Worm (Caenorhabditis elegans) whole organism, late embryonic: Measurements from ENCODE around the gene C09G9.3.

Experiments used
- K09A11.1 ChIP-seq: sonication (generic microtip); optimal IDR thresholded peaks from 2 replicates; lab custom pipeline; 2017; ENCODE audit warnings: antibody characterized with exemption, mild to moderate bottlenecking, missing genetic modification characterization, missing compliant biosample characterization; ENCODE audit not compliant: insufficient read depth
- T23F11.4 ChIP-seq: fragments of 200-800 bp; sonication (Bioruptor generic); optimal IDR thresholded peaks from 2 replicates; lab custom pipeline; 2018; ENCODE audit warnings: mild to moderate bottlenecking, missing genetic modification characterization, missing compliant biosample characterization
- ama-1 ChIP-seq: fragments of 150-350 bp; optimal IDR thresholded peaks from 2 replicates; lab custom pipeline; 2014
- ceh-18 ChIP-seq: sonication (generic microtip); optimal IDR thresholded peaks from 2 replicates; lab custom pipeline; 2016; ENCODE audit warnings: missing genetic modification characterization, missing compliant biosample characterization
- ceh-19 ChIP-seq: fragments of 200-800 bp; sonication (Bioruptor generic); optimal IDR thresholded peaks from 2 replicates; lab custom pipeline; 2018; ENCODE audit warnings: mild to moderate bottlenecking, missing genetic modification characterization, missing compliant biosample characterization
- ceh-2 ChIP-seq: sonication (generic microtip); optimal IDR thresholded peaks from 2 replicates; lab custom pipeline; 2016; ENCODE audit warnings: missing genotype, missing genetic modification characterization, missing compliant biosample characterization
- ceh-22 ChIP-seq: sonication (generic microtip); optimal IDR thresholded peaks from 2 replicates; lab custom pipeline; 2017; ENCODE audit warnings: missing biosample characterization, missing genetic modification characterization
- ceh-30 ChIP-seq: fragments of 150-350 bp; optimal IDR thresholded peaks from 2 replicates; lab custom pipeline; 2014; ENCODE audit warnings: missing biosample characterization, missing genetic modification characterization
- ceh-34 ChIP-seq: sonication (generic microtip); optimal IDR thresholded peaks from 2 replicates; lab custom pipeline; 2016; ENCODE audit warnings: mild to moderate bottlenecking, missing genetic modification characterization, missing compliant biosample characterization
- ceh-48 ChIP-seq: sonication (generic microtip); optimal IDR thresholded peaks from 2 replicates; lab custom pipeline; 2016; ENCODE audit warnings: missing genetic modification characterization, inconsistent platforms, missing compliant biosample characterization
- ceh-6 ChIP-seq: fragments of 200-800 bp; sonication (Bioruptor generic); optimal IDR thresholded peaks from 2 replicates; lab custom pipeline; 2018; ENCODE audit warnings: mild to moderate bottlenecking, missing genetic modification characterization, missing compliant biosample characterization
- che-1 ChIP-seq: sonication (generic microtip); optimal IDR thresholded peaks from 2 replicates; lab custom pipeline; 2016; ENCODE audit warnings: mild to moderate bottlenecking, missing genetic modification characterization, missing compliant biosample characterization
- dmd-4 ChIP-seq: sonication (generic microtip); optimal IDR thresholded peaks from 2 replicates; lab custom pipeline; 2016; ENCODE audit warnings: borderline replicate concordance, missing genetic modification characterization, missing compliant biosample characterization
- dve-1 ChIP-seq: sonication (generic microtip); optimal IDR thresholded peaks from 2 replicates; lab custom pipeline; 2017; ENCODE audit warnings: antibody characterized with exemption, mild to moderate bottlenecking, missing genetic modification characterization, missing compliant biosample characterization
- elt-2 ChIP-seq: sonication (generic microtip); optimal IDR thresholded peaks from 2 replicates; lab custom pipeline; 2016; ENCODE audit warnings: missing genetic modification reagents, missing genetic modification characterization, missing compliant biosample characterization
- elt-4 ChIP-seq: sonication (generic microtip); optimal IDR thresholded peaks from 2 replicates; lab custom pipeline; 2016; ENCODE audit warnings: missing genetic modification characterization, missing compliant biosample characterization
- ets-4 ChIP-seq: sonication (generic microtip); optimal IDR thresholded peaks from 2 replicates; lab custom pipeline; 2016; ENCODE audit warnings: missing genetic modification characterization, missing compliant biosample characterization
- fax-1 ChIP-seq: sonication (generic microtip); optimal IDR thresholded peaks from 2 replicates; lab custom pipeline; 2016; ENCODE audit warnings: missing genotype, missing genetic modification characterization, missing compliant biosample characterization
- fkh-10 ChIP-seq: fragments of 150-350 bp; optimal IDR thresholded peaks from 2 replicates; lab custom pipeline; 2014; ENCODE audit warnings: missing biosample characterization, missing genetic modification reagents, missing genetic modification characterization
- fkh-6 ChIP-seq: sonication (generic microtip); optimal IDR thresholded peaks from 2 replicates; lab custom pipeline; 2016; ENCODE audit warnings: missing genetic modification characterization, missing compliant biosample characterization
- gmeb-2 ChIP-seq: sonication (generic microtip); optimal IDR thresholded peaks from 2 replicates; lab custom pipeline; 2016; ENCODE audit warnings: missing genetic modification characterization, inconsistent platforms, missing compliant biosample characterization
- hlh-15 ChIP-seq: sonication (generic microtip); optimal IDR thresholded peaks from 2 replicates; lab custom pipeline; 2016; ENCODE audit warnings: missing genetic modification characterization, missing compliant biosample characterization
- hlh-30 ChIP-seq: sonication (generic microtip); optimal IDR thresholded peaks from 2 replicates; lab custom pipeline; 2017; ENCODE audit warnings: antibody characterized with exemption, missing genetic modification characterization, missing compliant biosample characterization; ENCODE audit not compliant: insufficient read depth
- hlh-6 ChIP-seq: sonication (generic microtip); optimal IDR thresholded peaks from 2 replicates; lab custom pipeline; 2016; ENCODE audit warnings: missing genotype, missing genetic modification characterization, missing compliant biosample characterization
- lim-6 ChIP-seq: sonication (generic microtip); optimal IDR thresholded peaks from 2 replicates; lab custom pipeline; 2016; ENCODE audit warnings: missing genetic modification characterization, missing compliant biosample characterization
- lin-11 ChIP-seq: fragments of 200-800 bp; sonication (Bioruptor generic); optimal IDR thresholded peaks from 2 replicates; lab custom pipeline; 2018; ENCODE audit warnings: mild to moderate bottlenecking, missing genetic modification characterization, missing compliant biosample characterization
- nfya-1 ChIP-seq: sonication (generic microtip); optimal IDR thresholded peaks from 2 replicates; lab custom pipeline; 2017; ENCODE audit warnings: missing genetic modification characterization, mild to moderate bottlenecking, missing compliant biosample characterization, antibody characterized with exemption, moderate library complexity
- odd-2 ChIP-seq: sonication (generic microtip); optimal IDR thresholded peaks from 2 replicates; lab custom pipeline; 2017; ENCODE audit warnings: antibody characterized with exemption, mild to moderate bottlenecking, missing genetic modification characterization, missing compliant biosample characterization
- pag-3 ChIP-seq: sonication (generic microtip); optimal IDR thresholded peaks from 2 replicates; lab custom pipeline; 2016; ENCODE audit warnings: missing compliant biosample characterization, missing genetic modification characterization, borderline replicate concordance
- pqm-1 ChIP-seq: sonication (generic microtip); optimal IDR thresholded peaks from 2 replicates; lab custom pipeline; 2016; ENCODE audit warnings: missing genetic modification characterization, missing compliant biosample characterization
- ref-2 ChIP-seq: sonication (generic microtip); optimal IDR thresholded peaks from 2 replicates; lab custom pipeline; 2016; ENCODE audit warnings: missing genetic modification characterization, missing compliant biosample characterization
- rnt-1 ChIP-seq: sonication (generic microtip); optimal IDR thresholded peaks from 2 replicates; lab custom pipeline; 2016; ENCODE audit warnings: missing genetic modification characterization, missing compliant biosample characterization
- sdc-2 ChIP-seq: sonication (generic microtip); optimal IDR thresholded peaks from 2 replicates; lab custom pipeline; 2016; ENCODE audit warnings: missing genotype, missing genetic modification characterization, missing compliant biosample characterization
- sox-2 ChIP-seq: fragments of 200-800 bp; sonication (Bioruptor generic); IDR thresholded peaks from 2 replicates; pipeline ENCODE4 v1.3.6; 2022; ENCODE audit warnings: missing genetic modification reagents, missing genetic modification characterization, missing compliant biosample characterization
- sox-4 ChIP-seq: sonication (generic microtip); optimal IDR thresholded peaks from 2 replicates; lab custom pipeline; 2017; ENCODE audit warnings: mild to moderate bottlenecking, missing genetic modification characterization, inconsistent platforms, missing compliant biosample characterization
- syd-9 ChIP-seq: sonication (generic microtip); optimal IDR thresholded peaks from 2 replicates; lab custom pipeline; 2016; ENCODE audit warnings: mild to moderate bottlenecking, missing genetic modification characterization, moderate library complexity, missing compliant biosample characterization
- unc-3 ChIP-seq, 2 experiments: fragments of 200-800 bp in 1 of 2; sonication (Bioruptor generic) in 1 of 2; sonication (generic microtip) in 1 of 2; conservative IDR thresholded peaks in 1 of 2; optimal IDR thresholded peaks in 1 of 2; 2 replicates each; pipeline versions ENCODE4 v1.3.6 to Lab custom; 2016 to 2022; ENCODE audit warnings: missing compliant biosample characterization in 2 of 2, missing genetic modification characterization in 2 of 2, missing genetic modification reagents in 1 of 2
- unc-86 ChIP-seq: sonication (generic microtip); optimal IDR thresholded peaks from 2 replicates; lab custom pipeline; 2016; ENCODE audit warnings: missing genetic modification characterization, missing compliant biosample characterization

The C09G9.3 gene

DNA sequence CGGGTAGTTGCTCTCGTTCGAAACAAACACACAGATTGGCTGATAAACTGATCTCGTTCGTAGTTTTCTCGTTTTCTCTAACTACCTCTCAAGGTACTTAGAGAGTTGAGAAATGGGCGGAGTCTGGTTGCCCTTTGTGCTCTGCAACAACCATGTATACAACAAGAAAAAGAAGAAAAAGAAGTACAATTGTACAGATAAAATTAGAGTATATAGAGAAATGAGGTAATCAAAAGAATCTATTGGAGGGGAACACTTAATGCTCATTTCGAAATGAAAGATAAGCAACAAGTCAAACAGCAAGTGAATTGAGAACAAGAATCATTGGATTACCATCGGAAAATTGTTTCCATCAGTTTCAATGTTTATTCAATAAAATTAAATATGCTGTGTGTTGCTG lies 7.5 kb downstream of the C09G9.3 start, which contains the start of gene C09G9.1:
C09G9.1 (minus strand) TSS at position 143 of the 400 bp plus-strand sequence.
- TF ChIP-seq elt-4 (no peak), K09A11.1 (tag; lab: Kevin White, UChicago) (no peak), hlh-30 (tag; lab: Kevin White, UChicago) (no peak), lim-6 (tag; lab: Kevin White, UChicago) (no peak), gmeb-2 (no peak), ceh-19 (GFP tag; lab: Kevin White, UChicago) (no peak), ama-1 (no peak), ets-4 (tag; lab: Kevin White, UChicago) (no peak), ceh-22 (tag; lab: Kevin White, UChicago) (no peak), pqm-1 (no peak), odd-2 (no peak), syd-9 (tag; lab: Kevin White, UChicago) (no peak), pag-3 (tag; lab: Kevin White, UChicago) (no peak), ceh-34 (tag; lab: Kevin White, UChicago) (no peak), che-1 (tag; lab: Kevin White, UChicago) (no peak), fkh-10 (no peak), fax-1 (tag; lab: Kevin White, UChicago) (no peak), sox-4 (tag; lab: Kevin White, UChicago) (no peak), ceh-2 (tag; lab: Kevin White, UChicago) (no peak)

DNA sequence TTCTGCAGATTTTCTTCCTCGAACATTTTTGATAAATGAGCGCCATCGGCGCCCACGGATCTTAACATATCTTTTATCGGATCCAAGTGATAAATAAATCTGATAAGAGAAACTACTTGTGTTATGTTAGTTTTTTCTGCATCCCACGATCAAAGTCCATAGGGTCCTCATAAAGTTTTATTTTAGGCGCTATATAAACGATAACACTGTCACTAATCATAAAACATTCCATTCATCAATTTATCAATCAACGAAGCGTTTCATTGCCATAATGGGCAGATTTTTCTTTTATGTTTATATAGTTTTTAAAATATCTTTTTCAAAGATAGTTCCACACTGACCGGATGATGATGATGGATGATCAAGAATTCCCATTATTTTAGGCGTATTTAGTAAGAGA lies 8.2 kb downstream of the C09G9.3 start:
- TF ChIP-seq ceh-48 (tag; lab: Kevin White, UChicago), result no peak
- TF ChIP-seq hlh-6, result no peak
- no peak for TF ChIP-seq ref-2
- TF ChIP-seq rnt-1, result no peak
- no peak for TF ChIP-seq syd-9 (tag; lab: Kevin White, UChicago)
- no peak for TF ChIP-seq ceh-6
- no peak for TF ChIP-seq dve-1
- no peak for TF ChIP-seq ceh-2 (tag; lab: Kevin White, UChicago)
- no peak for TF ChIP-seq pqm-1

DNA sequence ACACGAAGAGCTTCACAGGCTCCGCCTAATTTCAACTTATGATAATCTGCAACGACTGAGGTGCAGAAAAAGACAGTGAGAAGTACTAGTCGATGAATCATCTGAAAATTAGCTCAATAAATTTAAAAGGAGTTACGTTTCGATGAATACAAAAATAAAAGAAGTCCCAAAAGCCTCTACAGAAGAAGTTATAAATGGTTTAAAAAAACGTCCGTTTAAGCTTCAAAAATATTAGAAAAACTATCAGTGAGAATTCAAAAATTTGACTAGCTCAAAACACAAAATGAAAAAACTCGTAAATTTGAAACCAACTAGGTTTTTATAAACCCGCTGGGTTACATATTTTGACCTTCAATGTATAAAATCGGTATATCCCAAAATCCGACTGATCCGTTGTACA lies 16.9 kb downstream of the C09G9.3 start, which contains the start of gene T11B7.5:
T11B7.5 (minus strand) TSS at position 101 of the 400 bp plus-strand sequence.
- TF ChIP-seq fax-1 (tag; lab: Kevin White, UChicago), result no peak
- TF ChIP-seq sox-2 (GFP tag; lab: Robert Waterston, UW), result no peak
- no peak for TF ChIP-seq fkh-6 (tag; lab: Kevin White, UChicago)
- no peak for TF ChIP-seq rnt-1
- TF ChIP-seq dmd-4 (tag; lab: Kevin White, UChicago), result no peak
- TF ChIP-seq hlh-15 (tag; lab: Kevin White, UChicago), result no peak
- TF ChIP-seq unc-86, result no peak
- no peak for TF ChIP-seq nfya-1 (tag; lab: Kevin White, UChicago)

- no peak for TF ChIP-seq hlh-15 (tag; lab: Kevin White, UChicago)
- TF ChIP-seq fkh-6 (tag; lab: Kevin White, UChicago), result no peak
- no peak for TF ChIP-seq che-1 (tag; lab: Kevin White, UChicago)
- no peak for TF ChIP-seq lim-6 (tag; lab: Kevin White, UChicago)
Measured at ce11 chrIV:8853301-8853700, 19.6 kb downstream of the C09G9.3 start.

- TF ChIP-seq lin-11 (tag; lab: Kevin White, UChicago) (no peak), sox-4 (tag; lab: Kevin White, UChicago) (no peak), elt-2 (tag; lab: Kevin White, UChicago) (no peak), ref-2 (no peak), sdc-2 (tag; lab: Kevin White, UChicago) (no peak), T23F11.4 (GFP tag; lab: Kevin White, UChicago) (no peak), unc-3 (GFP tag; conservative IDR thresholded peaks at IDR 0.05; lab: Robert Waterston, UW) (no peak), unc-3 (tag; optimal IDR thresholded peaks at IDR 0.05; lab: Kevin White, UChicago) (no peak), dmd-4 (tag; lab: Kevin White, UChicago) (no peak), ceh-18 (tag; lab: Kevin White, UChicago) (no peak), ceh-2 (tag; lab: Kevin White, UChicago) (no peak), pag-3 (tag; lab: Kevin White, UChicago) (no peak), odd-2 (no peak), ceh-6 (no peak), fkh-10 (no peak), ceh-30 (tag; lab: Kevin White, UChicago) (no peak), ama-1 (no peak)
Measured at ce11 chrIV:8852194-8852593, 20.7 kb downstream of the C09G9.3 start, which contains the start of gene alp-1. TSS of gene alp-1 (plus strand) at chrIV:8852494.
